Fruit fly (Drosophila melanogaster) whole organism, adult: Measurements from ENCODE around the gene Cmpk.

ENCODE experiments used
- CG11617 ChIP-seq: fragments of 200-800 bp; sonication (Bioruptor generic); optimal IDR thresholded peaks from 2 replicates; lab custom pipeline; 2017; ENCODE audit warnings: mild to moderate bottlenecking, missing biosample characterization, missing genetic modification reagents, missing genetic modification characterization
- CG12768 ChIP-seq: fragments of 200-800 bp; sonication (Bioruptor generic); optimal IDR thresholded peaks from 2 replicates; lab custom pipeline; 2017; ENCODE audit warnings: missing biosample characterization, missing genetic modification characterization, mild to moderate bottlenecking, moderate library complexity, missing genetic modification reagents
- CG14711 ChIP-seq: fragments of 200-800 bp; sonication (Bioruptor generic); optimal IDR thresholded peaks from 2 replicates; lab custom pipeline; 2018; ENCODE audit warnings: missing biosample characterization, mild to moderate bottlenecking, missing genetic modification characterization, moderate library complexity
- CG1620 ChIP-seq: fragments of 200-800 bp; sonication (Bioruptor generic); optimal IDR thresholded peaks from 2 replicates; lab custom pipeline; 2016; ENCODE audit warnings: missing biosample characterization, missing genetic modification characterization
- CG33017 ChIP-seq: fragments of 200-800 bp; sonication (Bioruptor generic); optimal IDR thresholded peaks from 2 replicates; lab custom pipeline; 2018; ENCODE audit warnings: missing biosample characterization, mild to moderate bottlenecking, missing genetic modification characterization, moderate library complexity
- CG5204 ChIP-seq: fragments of 200-800 bp; sonication (Bioruptor generic); optimal IDR thresholded peaks from 2 replicates; lab custom pipeline; 2016; ENCODE audit warnings: missing biosample characterization, missing genetic modification characterization
- CG7045 ChIP-seq: fragments of 200-800 bp; sonication (Bioruptor generic); optimal IDR thresholded peaks from 2 replicates; lab custom pipeline; 2017; ENCODE audit warnings: missing biosample characterization, mild to moderate bottlenecking, missing genetic modification characterization
- CG7101 ChIP-seq: fragments of 200-800 bp; sonication (Bioruptor generic); optimal IDR thresholded peaks from 2 replicates; lab custom pipeline; 2018; ENCODE audit warnings: missing biosample characterization, mild to moderate bottlenecking, missing genetic modification characterization, moderate library complexity
- Clk ChIP-seq: fragments of 200-800 bp; sonication (Bioruptor generic); optimal IDR thresholded peaks from 2 replicates; lab custom pipeline; 2017; ENCODE audit warnings: missing biosample characterization, missing genetic modification characterization
- Crg-1 ChIP-seq: fragments of 200-800 bp; sonication (Bioruptor generic); optimal IDR thresholded peaks from 2 replicates; lab custom pipeline; 2016; ENCODE audit warnings: missing biosample characterization, missing genetic modification characterization
- Hr96 ChIP-seq: fragments of 200-800 bp; sonication (Bioruptor generic); optimal IDR thresholded peaks from 2 replicates; lab custom pipeline; 2016; ENCODE audit warnings: missing biosample characterization, missing genetic modification characterization
- Mnt ChIP-seq: fragments of 200-800 bp; sonication (Bioruptor generic); optimal IDR thresholded peaks from 2 replicates; lab custom pipeline; 2016; ENCODE audit warnings: missing biosample characterization, mild to moderate bottlenecking, missing genetic modification characterization
- bab1 ChIP-seq: fragments of 200-800 bp; sonication (Bioruptor generic); optimal IDR thresholded peaks from 3 replicates; lab custom pipeline; 2019; ENCODE audit warnings: missing biosample characterization, mild to moderate bottlenecking, missing genetic modification characterization, moderate library complexity
- cic ChIP-seq: fragments of 200-800 bp; sonication (Bioruptor generic); optimal IDR thresholded peaks from 2 replicates; lab custom pipeline; 2017; ENCODE audit warnings: missing biosample characterization, mild to moderate bottlenecking, missing genetic modification characterization, moderate library complexity
- cnc ChIP-seq, 2 experiments: fragments of >200 bp; optimal IDR thresholded peaks; 2 replicates each; lab custom pipeline; 2017
- kay ChIP-seq: fragments of 200-800 bp; sonication (Bioruptor generic); peaks from one replicate; lab custom pipeline; 2016; ENCODE audit warnings: missing biosample characterization, missing genetic modification characterization, borderline replicate concordance
- ovo ChIP-seq: fragments of 200-800 bp; sonication (Bioruptor generic); optimal IDR thresholded peaks from 2 replicates; lab custom pipeline; 2016; ENCODE audit warnings: missing biosample characterization, missing genetic modification characterization
- pad ChIP-seq: fragments of 200-800 bp; sonication (Bioruptor generic); optimal IDR thresholded peaks from 3 replicates; lab custom pipeline; 2017; ENCODE audit warnings: missing biosample characterization, missing genetic modification characterization, mild to moderate bottlenecking, moderate library complexity, missing genetic modification reagents
- tj ChIP-seq: fragments of 200-800 bp; sonication (Bioruptor generic); optimal IDR thresholded peaks from 3 replicates; lab custom pipeline; 2017; ENCODE audit warnings: missing biosample characterization, mild to moderate bottlenecking, missing genetic modification characterization, moderate library complexity
- toe ChIP-seq: fragments of 200-800 bp; sonication (Bioruptor generic); optimal IDR thresholded peaks from 2 replicates; lab custom pipeline; 2016; ENCODE audit warnings: missing biosample characterization, missing genetic modification characterization

The Cmpk gene

dm6 chr3R:26042131-26042885 is 12.9 kb downstream of the Cmpk start:
- TF ChIP-seq cnc (optimal IDR thresholded peaks at IDR 0.05; lab: Kevin White, UChicago) (no peak), CG14711 (tag; lab: Kevin White, UChicago) (peak; percentile 100), Crg-1 (peak; percentile 92), CG1620 (GFP tag; lab: Kevin White, UChicago) (peak; percentile 87), cic (GFP tag; lab: Kevin White, UChicago) (peak; percentile 54), CG12768 (peak; percentile 93), CG11617 (GFP tag; lab: Kevin White, UChicago) (peak; percentile 95), CG5204 (GFP tag; lab: Kevin White, UChicago) (peak; percentile 96), pad (GFP tag; lab: Kevin White, UChicago) (peak; percentile 70), Mnt (GFP tag; lab: Kevin White, UChicago) (peak; percentile 91), ovo (GFP tag; lab: Kevin White, UChicago) (peak; percentile 67), CG7101 (peak; percentile 92), Clk (GFP tag; lab: Kevin White, UChicago) (peak; percentile 82), CG33017 (peak; percentile 90), kay (GFP tag; lab: Kevin White, UChicago) (no peak), CG7045 (peak; percentile 93), bab1 (peak; percentile 93), tj (GFP tag; lab: Kevin White, UChicago) (peak; percentile 81), toe (GFP tag; lab: Kevin White, UChicago) (peak; percentile 96), Hr96 (GFP tag; lab: Kevin White, UChicago) (peak; percentile 96)

dm6 chr3R:26041417-26042101 is 13.7 kb downstream of the Cmpk start, which contains the start of gene gro:
Gene gro, plus strand, starts transcription at chr3R:26041736.
- TF ChIP-seq CG11617 (GFP tag; lab: Kevin White, UChicago) (peak; percentile 22), Crg-1 (peak; percentile 86), CG7101 (peak; percentile 68), cic (GFP tag; lab: Kevin White, UChicago) (no peak), toe (GFP tag; lab: Kevin White, UChicago) (peak; percentile 88), kay (GFP tag; lab: Kevin White, UChicago) (peak; percentile 91), CG5204 (GFP tag; lab: Kevin White, UChicago) (peak; percentile 80), pad (GFP tag; lab: Kevin White, UChicago) (peak; percentile 65), Hr96 (GFP tag; lab: Kevin White, UChicago) (peak; percentile 74), cnc (optimal IDR thresholded peaks at IDR 0.05; lab: Kevin White, UChicago) (no peak), CG14711 (tag; lab: Kevin White, UChicago) (no peak), CG1620 (GFP tag; lab: Kevin White, UChicago) (peak; percentile 86), Clk (GFP tag; lab: Kevin White, UChicago) (peak; percentile 68), CG12768 (peak; percentile 40), tj (GFP tag; lab: Kevin White, UChicago) (no peak), ovo (GFP tag; lab: Kevin White, UChicago) (peak; percentile 79), bab1 (peak; percentile 62), Mnt (GFP tag; lab: Kevin White, UChicago) (peak; percentile 79), CG33017 (peak; percentile 60), CG7045 (peak; percentile 65)

- TF ChIP-seq Clk (GFP tag; lab: Kevin White, UChicago) (no peak), cic (GFP tag; lab: Kevin White, UChicago) (no peak), ovo (GFP tag; lab: Kevin White, UChicago) (no peak), tj (GFP tag; lab: Kevin White, UChicago) (no peak), Mnt (GFP tag; lab: Kevin White, UChicago) (no peak), cnc (optimal IDR thresholded peaks at IDR 0.05; lab: Kevin White, UChicago) (no peak), CG5204 (GFP tag; lab: Kevin White, UChicago) (no peak), CG11617 (GFP tag; lab: Kevin White, UChicago) (no peak), Crg-1 (no peak), kay (GFP tag; lab: Kevin White, UChicago) (no peak), Hr96 (GFP tag; lab: Kevin White, UChicago) (no peak), CG7101 (no peak), CG12768 (no peak), CG7045 (no peak), pad (GFP tag; lab: Kevin White, UChicago) (no peak), bab1 (no peak), CG33017 (no peak), CG1620 (GFP tag; lab: Kevin White, UChicago) (no peak), toe (GFP tag; lab: Kevin White, UChicago) (no peak)
Observed at dm6 chr3R:26039793-26040335, 15.4 kb downstream of the Cmpk start.

dm6 chr3R:26037899-26038298 is 17.3 kb downstream of the Cmpk start:
- no peak for TF ChIP-seq pad (GFP tag; lab: Kevin White, UChicago)
